Fruit fly (Drosophila melanogaster): ENCODE measurements around the gene CG32409.

CG32409 gene

DNA sequence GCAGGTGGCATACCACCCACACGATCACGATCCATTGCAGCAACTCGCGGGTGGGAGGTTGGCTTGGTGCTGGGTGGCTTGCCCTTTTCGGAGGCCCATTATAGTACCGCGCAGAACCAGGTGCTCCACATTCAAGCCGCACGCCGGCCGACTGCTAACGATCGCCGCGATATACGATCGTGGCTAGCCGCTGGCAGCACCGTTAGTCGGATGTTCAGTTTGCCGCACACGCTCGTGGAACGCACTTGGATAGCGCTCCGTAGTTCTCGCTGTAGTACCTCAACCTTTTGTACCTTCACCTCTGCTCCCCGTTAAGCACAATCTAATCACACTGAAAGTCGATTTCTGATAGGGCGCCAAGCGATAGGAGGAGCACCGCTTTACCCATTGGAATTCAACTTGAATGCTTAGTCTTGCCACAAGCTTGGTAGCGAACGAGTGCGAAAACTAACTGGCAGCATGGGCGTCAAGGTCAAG, 24.4 kb downstream of the CG32409 start, which contains the start of gene CG33523 (continued):
- TF ChIP-seq ATbp (GFP tag; optimal IDR thresholded peaks at IDR 0.05) = no peak
- peak; percentile 38; the same call in 1 of the 2 replicates for TF ChIP-seq CG9932 (GFP tag; IDR thresholded peaks at IDR 0.05)
- TF ChIP-seq Dip2 (GFP tag; IDR thresholded peaks at IDR 0.05) = no peak
- TF ChIP-seq CG4328 (GFP tag; optimal IDR thresholded peaks at IDR 0.05) = no peak
- TF ChIP-seq zen2 (GFP tag; IDR thresholded peaks at IDR 0.05; ENCODE audit: partially characterized antibody) = no peak
- TF ChIP-seq danr (GFP tag; IDR thresholded peaks at IDR 0.05) = no peak
- peak; percentile 82 for TF ChIP-seq sug (tag; optimal IDR thresholded peaks at IDR 0.05)
- TF ChIP-seq dysf (GFP tag; IDR thresholded peaks at IDR 0.05) = no peak
- peak in 1 of 2 experiments; percentile 100 for TF ChIP-seq Hr78 (GFP tag; optimal IDR thresholded peaks at IDR 0.05)
- no peak for TF ChIP-seq CG2678 (tag; optimal IDR thresholded peaks at IDR 0.05)
- no peak for TF ChIP-seq NC2α (GFP tag; optimal IDR thresholded peaks at IDR 0.05)
- TF ChIP-seq CG13296 (GFP tag; optimal IDR thresholded peaks at IDR 0.05) = peak; percentile 1
- no peak for TF ChIP-seq dan (GFP tag; IDR thresholded peaks at IDR 0.05)
- TF ChIP-seq Hand (GFP tag; optimal IDR thresholded peaks at IDR 0.05) = no peak
- TF ChIP-seq CG32772 (GFP tag; IDR thresholded peaks at IDR 0.05) = 0 out of 2 replicates have a peak, but pooled peaks have one; percentile 10
- TF ChIP-seq Stat92E (GFP tag; optimal IDR thresholded peaks at IDR 0.05) = no peak
- no peak for TF ChIP-seq chn (GFP tag; optimal IDR thresholded peaks at IDR 0.05)
- no peak for TF ChIP-seq CG11696 (GFP tag; IDR thresholded peaks at IDR 0.05)
- TF ChIP-seq Camta (GFP tag; optimal IDR thresholded peaks at IDR 0.05) = no peak
- no peak for TF ChIP-seq crc (GFP tag; optimal IDR thresholded peaks at IDR 0.05)
- TF ChIP-seq Bgb (GFP tag; IDR thresholded peaks at IDR 0.05; ENCODE audit: partially characterized antibody) = peak; percentile 43; the same call in 1 of the 2 replicates
- peak; percentile 97 for TF ChIP-seq Deaf1 (tag; optimal IDR thresholded peaks at IDR 0.05)
- TF ChIP-seq vvl (GFP tag; IDR thresholded peaks at IDR 0.05) = peak; percentile 54; the same call in 1 of the 2 replicates
- TF ChIP-seq CG10543 (GFP tag; optimal IDR thresholded peaks at IDR 0.05) = peak; percentile 74
- no peak for TF ChIP-seq hth (optimal IDR thresholded peaks at IDR 0.05)
- no peak; the same call in 2 of the 3 replicates for TF ChIP-seq Optix (GFP tag; IDR thresholded peaks at IDR 0.05)
- no peak for TF ChIP-seq CG31224 (GFP tag; IDR thresholded peaks at IDR 0.05)
- peak; percentile 14 for TF ChIP-seq Hey (tag; optimal IDR thresholded peaks at IDR 0.05)
- TF ChIP-seq CG17359 (tag; optimal IDR thresholded peaks at IDR 0.05) = no peak
- TF ChIP-seq CG17802 (tag; optimal IDR thresholded peaks at IDR 0.05) = no peak
- no peak for TF ChIP-seq CG1647 (GFP tag; optimal IDR thresholded peaks at IDR 0.05)
- TF ChIP-seq CG15514 (GFP tag; optimal IDR thresholded peaks at IDR 0.05) = peak; percentile 23
- TF ChIP-seq Opbp (GFP tag; IDR thresholded peaks at IDR 0.05; ENCODE audit: partially characterized antibody) = no peak
- TF ChIP-seq Dll (GFP tag; IDR thresholded peaks at IDR 0.05; ENCODE audit: partially characterized antibody) = no peak
- no peak for TF ChIP-seq Lim3 (GFP tag; IDR thresholded peaks at IDR 0.05)
- no peak for TF ChIP-seq tgo (GFP tag; IDR thresholded peaks at IDR 0.05)
- no peak for TF ChIP-seq NFAT (GFP tag; IDR thresholded peaks at IDR 0.05)
- no peak for TF ChIP-seq h (optimal IDR thresholded peaks at IDR 0.05)
- no peak for TF ChIP-seq CG3726 (GFP tag; IDR thresholded peaks at IDR 0.05)
- no peak for TF ChIP-seq fru (optimal IDR thresholded peaks at IDR 0.05)
- no peak for TF ChIP-seq Hmr (GFP tag; optimal IDR thresholded peaks at IDR 0.05)
- no peak for TF ChIP-seq Dad (GFP tag; optimal IDR thresholded peaks at IDR 0.05)
- peak; percentile 33 for TF ChIP-seq CG18599 (GFP tag; optimal IDR thresholded peaks at IDR 0.05)
- no peak for TF ChIP-seq CG33213 (GFP tag; optimal IDR thresholded peaks at IDR 0.05)
- no peak for TF ChIP-seq E2f1 (GFP tag; IDR thresholded peaks at IDR 0.05)
- TF ChIP-seq mirr (GFP tag; optimal IDR thresholded peaks at IDR 0.05) = peak; percentile 66
- no peak for TF ChIP-seq CG12104 (GFP tag; optimal IDR thresholded peaks at IDR 0.05)
- TF ChIP-seq CG4617 (GFP tag; optimal IDR thresholded peaks at IDR 0.05; ENCODE audit: borderline replicate concordance) = no peak
- no peak for TF ChIP-seq tio (GFP tag; optimal IDR thresholded peaks at IDR 0.05)
- TF ChIP-seq CG10462 (GFP tag; optimal IDR thresholded peaks at IDR 0.05) = no peak
- no peak for TF ChIP-seq cg (GFP tag; optimal IDR thresholded peaks at IDR 0.05)
